Fruit fly (Drosophila melanogaster) whole organism, wandering third instar larva: ENCODE measurements around the gene CG42512.

Experiments
- CrebA ChIP-seq: fragments of 200-800 bp; sonication (Bioruptor generic); optimal IDR thresholded peaks from 2 replicates; lab custom pipeline; 2016; ENCODE audit warnings: missing biosample characterization, mild to moderate bottlenecking, missing genetic modification characterization, borderline replicate concordance
- Hr83 ChIP-seq: fragments of 200-300 bp; sonication (Bioruptor generic); optimal IDR thresholded peaks from 2 replicates; lab custom pipeline; 2016; ENCODE audit warnings: missing biosample characterization, mild to moderate bottlenecking, missing genetic modification characterization, moderate library complexity; ENCODE audit not compliant: poor library complexity, severe bottlenecking
- N ChIP-seq: fragments of >200 bp; optimal IDR thresholded peaks from 2 replicates; lab custom pipeline; 2018; ENCODE audit warnings: missing biosample characterization, missing external identifiers, missing genetic modification characterization
- OdsH ChIP-seq: fragments of 200-800 bp; sonication (Bioruptor generic); optimal IDR thresholded peaks from 2 replicates; lab custom pipeline; 2016; ENCODE audit warnings: missing biosample characterization, mild to moderate bottlenecking, missing genetic modification characterization
- br ChIP-seq: fragments of 200-800 bp; sonication (Bioruptor generic); optimal IDR thresholded peaks from 2 replicates; lab custom pipeline; 2016; ENCODE audit warnings: missing biosample characterization, missing genetic modification characterization
- brk ChIP-seq: fragments of 200-800 bp; sonication (Bioruptor generic); optimal IDR thresholded peaks from 2 replicates; lab custom pipeline; 2016; ENCODE audit warnings: missing biosample characterization, mild to moderate bottlenecking, missing genetic modification characterization
- jim ChIP-seq: fragments of 175-275, 200-325 bp; sonication (Bioruptor generic); optimal IDR thresholded peaks from 2 replicates; lab custom pipeline; 2016; ENCODE audit warnings: missing biosample characterization, mild to moderate bottlenecking, missing genetic modification characterization
- lola ChIP-seq: fragments of >200 bp; optimal IDR thresholded peaks from 2 replicates; lab custom pipeline; 2017; ENCODE audit warnings: missing biosample characterization, missing genetic modification characterization
- psq ChIP-seq: fragments of 200-800 bp; sonication (Bioruptor generic); optimal IDR thresholded peaks from 3 replicates; lab custom pipeline; 2017; ENCODE audit warnings: missing biosample characterization, mild to moderate bottlenecking, missing genetic modification characterization, moderate library complexity

- TF ChIP-seq brk (GFP tag; lab: Kevin White, UChicago) (no peak), lola (GFP tag; lab: Kevin White, UChicago) (no peak), CrebA (no peak), psq (GFP tag; lab: Kevin White, UChicago) (no peak), N (GFP tag; lab: Kevin White, UChicago) (no peak), br (GFP tag; lab: Kevin White, UChicago) (no peak), OdsH (GFP tag; lab: Kevin White, UChicago) (no peak), Hr83 (GFP tag; lab: Kevin White, UChicago) (no peak), jim (no peak)
Observed at dm6 chrX:16607828-16608227, 43.3 kb upstream of the CG42512 start.
